Worm (Caenorhabditis elegans) whole organism, L1 larva: ENCODE measurements around the gene acr-2.

Experiments
- C04F5.9 ChIP-seq: sonication (generic microtip); optimal IDR thresholded peaks from 2 replicates; lab custom pipeline; 2016; ENCODE audit warnings: missing genetic modification characterization, missing compliant biosample characterization
- C16A3.4 ChIP-seq: fragments of 150-350 bp; optimal IDR thresholded peaks from 2 replicates; lab custom pipeline; 2014; ENCODE audit warnings: missing biosample characterization, missing genetic modification characterization
- C34B4.2 ChIP-seq: sonication (generic microtip); optimal IDR thresholded peaks from 2 replicates; lab custom pipeline; 2017; ENCODE audit warnings: mild to moderate bottlenecking, missing genetic modification characterization, missing compliant biosample characterization
- F16B12.6 ChIP-seq: fragments of 150-350 bp; optimal IDR thresholded peaks from 2 replicates; lab custom pipeline; 2014; ENCODE audit warnings: missing biosample characterization, missing genetic modification characterization
- aha-1 ChIP-seq: fragments of 150-350 bp; optimal IDR thresholded peaks from 2 replicates; lab custom pipeline; 2014; ENCODE audit warnings: missing biosample characterization, missing genetic modification characterization
- ama-1 ChIP-seq: fragments of 150-350 bp; optimal IDR thresholded peaks from 2 replicates; lab custom pipeline; 2014
- blmp-1 ChIP-seq: fragments of 150-350 bp; optimal IDR thresholded peaks from 2 replicates; lab custom pipeline; 2014; ENCODE audit warnings: missing biosample characterization, missing genetic modification characterization
- ceh-63 ChIP-seq: fragments of 200-800 bp; sonication (Bioruptor generic); optimal IDR thresholded peaks from 2 replicates; lab custom pipeline; 2018; ENCODE audit warnings: mild to moderate bottlenecking, missing genetic modification characterization, missing compliant biosample characterization
- ceh-8 ChIP-seq: fragments of 200-800 bp; sonication (Bioruptor generic); optimal IDR thresholded peaks from 2 replicates; lab custom pipeline; 2018; ENCODE audit warnings: mild to moderate bottlenecking, missing genetic modification characterization, moderate library complexity, missing compliant biosample characterization
- ceh-90 ChIP-seq: sonication (generic microtip); optimal IDR thresholded peaks from 2 replicates; lab custom pipeline; 2016; ENCODE audit warnings: missing genetic modification characterization, missing compliant biosample characterization
- ces-1 ChIP-seq: fragments of 150-350 bp; optimal IDR thresholded peaks from 2 replicates; lab custom pipeline; 2014; ENCODE audit warnings: missing biosample characterization, missing genetic modification reagents, missing genetic modification characterization
- dpl-1 ChIP-seq, 3 experiments: fragments of 150-350 bp in 2 of 3; sonication (generic microtip) in 1 of 3; optimal IDR thresholded peaks; 2 replicates each; lab custom pipeline; 2014 to 2017; ENCODE audit warnings: missing biosample characterization in 3 of 3, missing genetic modification characterization in 3 of 3, missing genetic modification reagents in 3 of 3
- efl-3 ChIP-seq: fragments of 200-800 bp; sonication (Bioruptor generic); optimal IDR thresholded peaks from 2 replicates; lab custom pipeline; 2018; ENCODE audit warnings: mild to moderate bottlenecking, missing genetic modification characterization, missing compliant biosample characterization
- egl-27 ChIP-seq, 2 experiments: fragments of 150-350 bp in 1 of 2; sonication (generic microtip); optimal IDR thresholded peaks; 3 replicates each; lab custom pipeline; 2017 to 2018; ENCODE audit warnings: missing biosample characterization in 2 of 2, missing genetic modification characterization in 2 of 2, missing genetic modification reagents in 2 of 2
- elt-3 ChIP-seq, 6 experiments: fragments of 150-350 bp in 1 of 6; sonication (generic microtip); optimal IDR thresholded peaks; 2 replicates each; lab custom pipeline; 2017 to 2018; ENCODE audit warnings: missing biosample characterization in 6 of 6, missing genetic modification characterization in 6 of 6, inconsistent platforms in 1 of 6
- fkh-4 ChIP-seq: sonication (generic microtip); optimal IDR thresholded peaks from 2 replicates; lab custom pipeline; 2016; ENCODE audit warnings: missing compliant biosample characterization, missing genetic modification characterization, borderline replicate concordance
- fkh-8 ChIP-seq: sonication (generic microtip); optimal IDR thresholded peaks from 2 replicates; lab custom pipeline; 2016; ENCODE audit warnings: mild to moderate bottlenecking, missing genetic modification characterization, missing compliant biosample characterization
- fos-1 ChIP-seq: fragments of 150-350 bp; optimal IDR thresholded peaks from 2 replicates; lab custom pipeline; 2014; ENCODE audit warnings: missing biosample characterization, missing genetic modification characterization
- hlh-4 ChIP-seq: sonication (generic microtip); optimal IDR thresholded peaks from 2 replicates; lab custom pipeline; 2016; ENCODE audit warnings: mild to moderate bottlenecking, missing genetic modification characterization, missing compliant biosample characterization
- hpl-2 ChIP-seq: fragments of 150-350 bp; optimal IDR thresholded peaks from 2 replicates; lab custom pipeline; 2014; ENCODE audit warnings: missing biosample characterization, missing genetic modification reagents, missing genetic modification characterization
- irx-1 ChIP-seq: sonication (generic microtip); optimal IDR thresholded peaks from 2 replicates; lab custom pipeline; 2016; ENCODE audit warnings: missing genetic modification characterization, missing compliant biosample characterization
- isw-1 ChIP-seq: fragments of 200-800 bp; sonication (Bioruptor generic); IDR thresholded peaks from 2 replicates; pipeline ENCODE4 v1.3.6; 2022; ENCODE audit warnings: missing genetic modification characterization, missing compliant biosample characterization
- lin-13 ChIP-seq: fragments of 150-350 bp; optimal IDR thresholded peaks from 2 replicates; lab custom pipeline; 2014; ENCODE audit warnings: missing biosample characterization, missing genetic modification reagents, missing genetic modification characterization
- lin-14 ChIP-seq: fragments of 200-800 bp; sonication (Bioruptor generic); optimal IDR thresholded peaks from 2 replicates; lab custom pipeline; 2018; ENCODE audit warnings: mild to moderate bottlenecking, missing genetic modification characterization, moderate library complexity, missing compliant biosample characterization
- lin-15B ChIP-seq: fragments of 150-350 bp; sonication (generic microtip); optimal IDR thresholded peaks from 3 replicates; lab custom pipeline; 2014; ENCODE audit warnings: missing biosample characterization, missing genetic modification characterization
- lin-35 ChIP-seq, 2 experiments: fragments of 150-350 bp; optimal IDR thresholded peaks; 2 replicates each; lab custom pipeline; 2014; ENCODE audit warnings: missing biosample characterization in 2 of 2, missing genetic modification characterization in 2 of 2, missing genetic modification reagents in 2 of 2
- lin-39 ChIP-seq: fragments of 150-350 bp; optimal IDR thresholded peaks from 2 replicates; lab custom pipeline; 2014; ENCODE audit warnings: missing biosample characterization, missing genetic modification reagents, missing genetic modification characterization
- mab-9 ChIP-seq: fragments of 200-800 bp; sonication (Bioruptor generic); IDR thresholded peaks from 2 replicates; pipeline ENCODE4 v1.3.6; 2022; ENCODE audit warnings: missing genetic modification reagents, missing genetic modification characterization, missing compliant biosample characterization
- mdl-1 ChIP-seq, 2 experiments: fragments of 150-350 bp; optimal IDR thresholded peaks; 2 replicates each; lab custom pipeline; 2014 to 2017; ENCODE audit warnings: missing biosample characterization in 2 of 2, missing genetic modification characterization in 2 of 2, inconsistent platforms in 1 of 2
- mef-2 ChIP-seq: fragments of 150-350 bp; optimal IDR thresholded peaks from 2 replicates; lab custom pipeline; 2014; ENCODE audit warnings: missing biosample characterization, missing genetic modification characterization
- nhr-11 ChIP-seq: fragments of 150-350 bp; optimal IDR thresholded peaks from 2 replicates; lab custom pipeline; 2014; ENCODE audit warnings: missing biosample characterization, missing genetic modification characterization
- nhr-19 ChIP-seq: fragments of 200-800 bp; sonication (Bioruptor generic); conservative IDR thresholded peaks from 2 replicates; pipeline ENCODE4 v1.3.6; 2022; ENCODE audit warnings: missing genetic modification characterization, missing compliant biosample characterization
- nhr-237 ChIP-seq: fragments of 150-350 bp; optimal IDR thresholded peaks from 2 replicates; lab custom pipeline; 2014; ENCODE audit warnings: missing biosample characterization, missing genetic modification characterization
- nhr-28 ChIP-seq: fragments of 150-350 bp; optimal IDR thresholded peaks from 2 replicates; lab custom pipeline; 2014; ENCODE audit warnings: missing biosample characterization, missing genetic modification characterization
- nhr-47 ChIP-seq: sonication (generic microtip); optimal IDR thresholded peaks from 2 replicates; lab custom pipeline; 2016; ENCODE audit warnings: mild to moderate bottlenecking, missing genetic modification characterization, moderate library complexity, missing compliant biosample characterization
- nhr-76 ChIP-seq: sonication (generic microtip); optimal IDR thresholded peaks from 2 replicates; lab custom pipeline; 2017; ENCODE audit warnings: missing biosample characterization, missing genetic modification characterization
- nhr-77 ChIP-seq: fragments of 150-350 bp; optimal IDR thresholded peaks from 2 replicates; lab custom pipeline; 2014; ENCODE audit warnings: missing biosample characterization, missing genetic modification characterization
- nhr-84 ChIP-seq: sonication (generic microtip); optimal IDR thresholded peaks from 2 replicates; lab custom pipeline; 2017; ENCODE audit warnings: missing biosample characterization, missing genetic modification characterization
- nhr-85 ChIP-seq: sonication (generic microtip); peaks from one replicate; lab custom pipeline; 2016; ENCODE audit warnings: missing genetic modification characterization, inconsistent platforms, missing compliant biosample characterization
- nhr-90 ChIP-seq: sonication (generic microtip); optimal IDR thresholded peaks from 2 replicates; lab custom pipeline; 2016; ENCODE audit warnings: mild to moderate bottlenecking, missing genetic modification characterization, missing compliant biosample characterization; ENCODE audit not compliant: poor library complexity
- pag-3 ChIP-seq: sonication (generic microtip); optimal IDR thresholded peaks from 2 replicates; lab custom pipeline; 2017; ENCODE audit warnings: missing genetic modification characterization, mild to moderate bottlenecking, missing compliant biosample characterization, antibody characterized with exemption, borderline replicate concordance; ENCODE audit not compliant: insufficient read depth
- pqm-1 ChIP-seq: sonication (generic microtip); optimal IDR thresholded peaks from 3 replicates; lab custom pipeline; 2017; ENCODE audit warnings: missing biosample characterization, missing genetic modification characterization
- snu-23 ChIP-seq: sonication (generic microtip); optimal IDR thresholded peaks from 2 replicates; lab custom pipeline; 2016; ENCODE audit warnings: missing genetic modification characterization, missing compliant biosample characterization
- sptf-1 ChIP-seq: fragments of 150-350 bp; optimal IDR thresholded peaks from 2 replicates; lab custom pipeline; 2014; ENCODE audit warnings: missing biosample characterization, missing genetic modification characterization
- swsn-7 ChIP-seq: sonication (generic microtip); optimal IDR thresholded peaks from 2 replicates; lab custom pipeline; 2016; ENCODE audit warnings: missing genetic modification characterization, missing compliant biosample characterization
- tlp-1 ChIP-seq: fragments of 150-350 bp; optimal IDR thresholded peaks from 2 replicates; lab custom pipeline; 2014; ENCODE audit warnings: missing biosample characterization, missing genetic modification characterization
- unc-30 ChIP-seq: sonication (generic microtip); optimal IDR thresholded peaks from 2 replicates; lab custom pipeline; 2017; ENCODE audit warnings: missing biosample characterization, missing genetic modification characterization
- unc-86 ChIP-seq: sonication (generic microtip); optimal IDR thresholded peaks from 2 replicates; lab custom pipeline; 2016; ENCODE audit warnings: missing genetic modification characterization, missing compliant biosample characterization
- unc-98 ChIP-seq: fragments of 200-800 bp; sonication (Bioruptor generic); IDR thresholded peaks from 2 replicates; pipeline ENCODE4 v1.3.6; 2022; ENCODE audit warnings: missing genetic modification characterization, missing compliant biosample characterization
- xbp-1 ChIP-seq: sonication (generic microtip); optimal IDR thresholded peaks from 2 replicates; lab custom pipeline; 2016; ENCODE audit warnings: missing genetic modification characterization, missing compliant biosample characterization
- zag-1 ChIP-seq: fragments of 150-350 bp; optimal IDR thresholded peaks from 2 replicates; lab custom pipeline; 2014; ENCODE audit warnings: missing biosample characterization, missing genetic modification characterization
- zip-4 ChIP-seq: fragments of 200-800 bp; sonication (Bioruptor generic); optimal IDR thresholded peaks from 2 replicates; lab custom pipeline; 2018; ENCODE audit warnings: mild to moderate bottlenecking, missing genetic modification characterization, moderate library complexity, missing compliant biosample characterization
- ztf-11 ChIP-seq, 2 experiments: sonication (generic microtip); optimal IDR thresholded peaks; 2 replicates each; lab custom pipeline; 2016 to 2017; ENCODE audit warnings: missing genetic modification characterization in 2 of 2, missing biosample characterization in 1 of 2, missing compliant biosample characterization in 1 of 2
- ztf-4 ChIP-seq: fragments of 150-350 bp; optimal IDR thresholded peaks from 2 replicates; lab custom pipeline; 2014; ENCODE audit warnings: missing biosample characterization, missing genetic modification characterization

acr-2 gene

DNA sequence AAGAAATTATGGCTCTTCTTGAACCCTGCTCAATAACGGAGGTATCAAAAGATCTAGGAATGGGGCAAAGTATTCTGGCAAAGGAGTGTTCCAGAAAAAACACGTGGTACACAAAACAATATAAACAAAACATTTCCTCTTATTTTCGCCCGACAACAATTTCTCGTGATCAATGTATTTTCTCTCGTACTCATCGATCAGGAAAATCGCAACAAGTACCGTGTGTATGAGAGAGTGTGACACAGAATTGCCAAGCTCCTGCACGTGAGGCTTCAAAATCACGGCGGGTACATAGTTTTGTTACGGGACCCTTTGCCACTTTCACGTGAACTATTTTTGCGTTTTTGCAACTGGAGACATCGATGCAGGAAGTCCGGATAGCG is 38.6 kb downstream of the acr-2 start:
- TF ChIP-seq nhr-76 (tag; lab: Kevin White, UChicago) (no peak), swsn-7 (tag; lab: Kevin White, UChicago) (peak; percentile 47), zag-1 (no peak), nhr-28 (no peak), tlp-1 (no peak), xbp-1 (peak; percentile 44), lin-15B (tag; lab: Kevin White, UChicago) (no peak), sptf-1 (tag; lab: Kevin White, UChicago) (no peak), ztf-4 (tag; lab: Kevin White, UChicago) (peak; percentile 56), lin-39 (tag; lab: Kevin White, UChicago) (peak; percentile 83), fkh-4 (no peak), lin-35 (GFP tag; optimal IDR thresholded peaks at IDR 0.05; lab: Kevin White, UChicago) (peak in 1 of 2 experiments; percentile 73), C16A3.4 (tag; lab: Kevin White, UChicago) (peak; percentile 59), blmp-1 (tag; lab: Kevin White, UChicago) (peak; percentile 43), unc-98 (peak; percentile 42; the same call in 1 of the 2 replicates), nhr-90 (tag; lab: Kevin White, UChicago) (peak; percentile 20), ces-1 (no peak), ama-1 (lab: Kevin White, UChicago) (peak; percentile 52), C34B4.2 (tag; lab: Kevin White, UChicago) (no peak), hpl-2 (GFP tag; lab: Kevin White, UChicago) (no peak), irx-1 (tag; lab: Kevin White, UChicago) (peak; percentile 28), C04F5.9 (tag; lab: Kevin White, UChicago) (peak; percentile 4), elt-3 (tag; optimal IDR thresholded peaks at IDR 0.05; lab: Kevin White, UChicago) (peak in 2 of 6 experiments; percentile 4 to 64), nhr-77 (tag; lab: Kevin White, UChicago) (no peak), mdl-1 (tag; optimal IDR thresholded peaks at IDR 0.05; lab: Kevin White, UChicago) (peak in 1 of 2 experiments; percentile 81), dpl-1 (GFP tag; optimal IDR thresholded peaks at IDR 0.05; lab: Kevin White, UChicago) (peak in 2 of 3 experiments; percentile 21 to 37), unc-30 (no peak), aha-1 (no peak), zip-4 (GFP tag; lab: Kevin White, UChicago) (no peak), snu-23 (GFP tag; lab: Kevin White, UChicago) (peak; percentile 85), fos-1 (tag; lab: Kevin White, UChicago) (no peak), unc-86 (tag; lab: Kevin White, UChicago) (no peak), ceh-63 (GFP tag; lab: Kevin White, UChicago) (no peak), nhr-19 (GFP tag; lab: Robert Waterston, UW) (peak; percentile 90), ztf-11 (tag; optimal IDR thresholded peaks at IDR 0.05; lab: Kevin White, UChicago) (no peak), F16B12.6 (no peak), mef-2 (peak; percentile 40), pag-3 (tag; lab: Kevin White, UChicago) (no peak), nhr-237 (tag; lab: Kevin White, UChicago) (no peak), pqm-1 (tag; lab: Kevin White, UChicago) (no peak), lin-13 (GFP tag; lab: Kevin White, UChicago) (peak; percentile 2), ceh-8 (GFP tag; lab: Kevin White, UChicago) (no peak), hlh-4 (tag; lab: Kevin White, UChicago) (no peak), isw-1 (GFP tag; lab: Robert Waterston, UW) (no peak), ceh-90 (tag; lab: Kevin White, UChicago) (no peak), fkh-8 (tag; lab: Kevin White, UChicago) (no peak), nhr-84 (tag; lab: Kevin White, UChicago) (no peak), efl-3 (GFP tag; lab: Kevin White, UChicago) (no peak), nhr-11 (peak; percentile 72), mab-9 (GFP tag; lab: Robert Waterston, UW) (peak; percentile 65), nhr-85 (tag; lab: Kevin White, UChicago) (peak; percentile 83), lin-14 (GFP tag; lab: Kevin White, UChicago) (peak; percentile 85), nhr-47 (tag; lab: Kevin White, UChicago) (peak; percentile 49), egl-27 (tag; optimal IDR thresholded peaks at IDR 0.05; lab: Kevin White, UChicago) (no peak)
